Worm (Caenorhabditis elegans) whole organism, early embryonic: ENCODE measurements around the gene clec-73.
"Not testable (repeated sequence)": the region's sequence is repeated elsewhere in the genome, so short reads cannot be mapped to it uniquely, and the experiment has no call there.

Experiments
- B0310.2 ChIP-seq: sonication (generic microtip); optimal IDR thresholded peaks from 2 replicates; lab custom pipeline; 2016; ENCODE audit warnings: mild to moderate bottlenecking, missing genetic modification characterization, missing compliant biosample characterization
- F13C5.2 ChIP-seq: sonication (generic microtip); optimal IDR thresholded peaks from 2 replicates; lab custom pipeline; 2017; ENCODE audit warnings: mild to moderate bottlenecking, missing genetic modification characterization, inconsistent platforms, missing compliant biosample characterization
- aly-1 ChIP-seq: sonication (generic microtip); optimal IDR thresholded peaks from 2 replicates; lab custom pipeline; 2016; ENCODE audit warnings: missing genetic modification characterization, missing compliant biosample characterization
- ama-1 ChIP-seq: fragments of 150-350 bp; optimal IDR thresholded peaks from 2 replicates; lab custom pipeline; 2014
- ceh-13 ChIP-seq: fragments of 200-800 bp; sonication (Bioruptor generic); optimal IDR thresholded peaks from 2 replicates; lab custom pipeline; 2018; ENCODE audit warnings: mild to moderate bottlenecking, missing genetic modification characterization, missing compliant biosample characterization
- ceh-36 ChIP-seq: sonication (generic microtip); optimal IDR thresholded peaks from 2 replicates; lab custom pipeline; 2016; ENCODE audit warnings: missing genetic modification characterization, inconsistent platforms, missing compliant biosample characterization
- ets-7 ChIP-seq: sonication (generic microtip); optimal IDR thresholded peaks from 2 replicates; lab custom pipeline; 2016; ENCODE audit warnings: missing genotype, missing genetic modification characterization, missing compliant biosample characterization
- flt-1 ChIP-seq: fragments of 200-800 bp; sonication (Bioruptor generic); IDR thresholded peaks from 2 replicates; pipeline ENCODE4 v1.3.6; 2022; ENCODE audit warnings: missing genetic modification characterization, missing compliant biosample characterization
- hmbx-1 ChIP-seq: sonication (generic microtip); optimal IDR thresholded peaks from 2 replicates; lab custom pipeline; 2016; ENCODE audit warnings: mild to moderate bottlenecking, missing genetic modification characterization, missing compliant biosample characterization
- hmg-4 ChIP-seq: fragments of 200-800 bp; sonication (Bioruptor generic); optimal IDR thresholded peaks from 2 replicates; lab custom pipeline; 2018; ENCODE audit warnings: mild to moderate bottlenecking, missing genetic modification characterization, missing compliant biosample characterization
- hnd-1 ChIP-seq: sonication (generic microtip); optimal IDR thresholded peaks from 2 replicates; lab custom pipeline; 2016; ENCODE audit warnings: missing genetic modification characterization, missing compliant biosample characterization
- pes-1 ChIP-seq: fragments of 200-800 bp; sonication (Bioruptor generic); IDR thresholded peaks from 2 replicates; pipeline ENCODE4 v1.3.6; 2022; ENCODE audit warnings: missing genetic modification reagents, missing genetic modification characterization, missing compliant biosample characterization
- scrt-1 ChIP-seq: fragments of 200-800 bp; sonication (Bioruptor generic); IDR thresholded peaks from 2 replicates; pipeline ENCODE4 v1.3.6; 2022; ENCODE audit warnings: missing genetic modification characterization, missing compliant biosample characterization
- sea-1 ChIP-seq: fragments of 200-800 bp; sonication (Bioruptor generic); conservative IDR thresholded peaks from 2 replicates; pipeline ENCODE4 v1.3.6; 2022; ENCODE audit warnings: missing genetic modification characterization, missing compliant biosample characterization
- tbx-11 ChIP-seq: fragments of 200-800 bp; sonication (Bioruptor generic); IDR thresholded peaks from 2 replicates; pipeline ENCODE4 v1.3.6; 2022; ENCODE audit warnings: missing genetic modification characterization, missing compliant biosample characterization
- tbx-37 ChIP-seq: fragments of 200-800 bp; sonication (Bioruptor generic); conservative IDR thresholded peaks from 2 replicates; pipeline ENCODE4 v1.3.6; 2022; ENCODE audit warnings: missing genetic modification reagents, missing genetic modification characterization, missing compliant biosample characterization
- tra-4 ChIP-seq: sonication (generic microtip); optimal IDR thresholded peaks from 2 replicates; lab custom pipeline; 2017; ENCODE audit warnings: missing genetic modification characterization, missing compliant biosample characterization

clec-73 gene

DNA sequence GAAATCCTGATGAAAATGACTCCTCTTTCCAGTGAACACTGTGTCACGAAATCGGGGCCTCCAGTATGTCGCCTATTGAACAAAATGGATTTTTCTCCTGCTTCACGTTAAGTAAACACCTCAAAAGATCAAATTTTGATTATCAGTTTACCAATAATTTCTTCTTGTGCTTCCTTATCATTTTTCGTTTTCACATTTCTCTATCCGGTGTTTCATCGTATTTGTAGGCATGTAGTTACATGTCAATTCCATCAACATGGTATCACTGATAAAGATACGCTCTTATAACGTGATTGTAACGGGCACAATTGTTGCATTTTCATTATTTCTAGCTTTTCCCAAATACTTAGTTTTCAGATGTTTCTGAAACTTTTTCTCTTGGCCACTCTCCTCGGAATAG is 11.5 kb downstream of the clec-73 start, which contains the start of gene clec-72:
TSS of gene clec-72 (plus strand) at position 358 of the 400 bp plus-strand sequence.
- no peak for TF ChIP-seq tbx-11 (GFP tag; lab: Robert Waterston, UW)
- TF ChIP-seq ets-7 (tag; lab: Kevin White, UChicago), result no peak

DNA sequence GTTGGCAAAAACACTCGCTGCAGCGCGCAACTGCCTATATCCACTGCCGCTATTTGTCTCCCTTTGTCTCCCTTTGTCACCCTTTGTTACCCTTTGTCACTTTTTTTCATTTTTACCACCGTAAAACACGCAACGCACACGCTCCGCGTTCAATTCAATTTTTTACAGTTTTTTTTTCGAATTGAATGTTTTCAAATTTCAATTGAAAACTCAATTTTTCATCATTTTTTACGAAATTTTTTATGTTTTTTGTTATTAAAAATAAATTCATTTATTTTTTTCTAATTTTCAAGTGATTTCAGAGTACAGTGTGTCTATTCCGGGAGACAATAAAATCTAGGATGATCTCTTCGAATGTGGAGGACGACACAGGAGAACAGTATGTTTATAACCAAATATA is 13.0 kb downstream of the clec-73 start, which contains the start of gene Y46C8AL.11:
TSS of gene Y46C8AL.11 (plus strand) at position 301 of the 400 bp plus-strand sequence.
- TF ChIP-seq ets-7 (tag; lab: Kevin White, UChicago) (no peak), tbx-11 (GFP tag; lab: Robert Waterston, UW) (no peak), flt-1 (GFP tag; lab: Robert Waterston, UW) (no peak), pes-1 (no peak), hnd-1 (no peak), aly-1 (tag; lab: Kevin White, UChicago) (no peak)

- TF ChIP-seq tbx-11 (GFP tag; lab: Robert Waterston, UW) (no peak), flt-1 (GFP tag; lab: Robert Waterston, UW) (no peak), hmg-4 (no peak), sea-1 (GFP tag; lab: Robert Waterston, UW) (no peak), tra-4 (no peak), ama-1 (no peak), pes-1 (no peak), hnd-1 (no peak), aly-1 (tag; lab: Kevin White, UChicago) (no peak), hmbx-1 (tag; lab: Kevin White, UChicago) (no peak), B0310.2 (tag; lab: Kevin White, UChicago) (no peak), ceh-36 (tag; lab: Kevin White, UChicago) (no peak), scrt-1 (GFP tag; lab: Robert Waterston, UW) (no peak), ceh-13 (GFP tag; lab: Kevin White, UChicago) (no peak), F13C5.2 (tag; lab: Kevin White, UChicago) (no peak), ets-7 (tag; lab: Kevin White, UChicago) (no peak), tbx-37 (GFP tag; lab: Robert Waterston, UW) (no peak)
These were observed 14.2 kb downstream of the clec-73 start, which contains the start of gene clec-174 for ce11 chrIV:3941658-3942328. Gene clec-174, minus strand, starts transcription at chrIV:3941708.

DNA sequence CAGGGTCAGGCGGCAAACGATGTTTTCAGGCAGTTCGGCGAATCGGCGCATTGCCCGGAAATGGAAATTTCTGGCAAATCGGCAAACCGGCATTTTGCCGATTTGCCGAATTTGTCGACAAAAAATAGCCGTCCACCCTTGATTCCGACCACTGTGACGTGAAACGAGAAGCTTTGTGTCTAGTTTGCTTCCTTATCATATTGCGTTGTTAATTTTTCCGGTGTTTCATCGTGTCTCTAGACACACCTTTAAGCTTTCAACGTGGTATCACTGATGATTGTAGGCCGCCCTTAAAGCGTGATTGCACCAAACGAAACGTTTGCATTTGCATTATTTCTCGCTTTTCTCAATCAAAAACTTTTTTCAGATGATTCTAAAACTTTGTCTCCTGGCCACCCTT is 18.9 kb downstream of the clec-73 start, which contains the start of gene clec-71:
TSS of gene clec-71 (plus strand) at position 362 of the 400 bp plus-strand sequence.
- TF ChIP-seq ama-1, result no peak
- no peak for TF ChIP-seq tra-4
- no peak for TF ChIP-seq ets-7 (tag; lab: Kevin White, UChicago)
- no peak for TF ChIP-seq hmg-4
- TF ChIP-seq F13C5.2 (tag; lab: Kevin White, UChicago), result no peak
- no peak for TF ChIP-seq ceh-13 (GFP tag; lab: Kevin White, UChicago)
- no peak for TF ChIP-seq ceh-36 (tag; lab: Kevin White, UChicago)
- TF ChIP-seq flt-1 (GFP tag; lab: Robert Waterston, UW), result no peak
- TF ChIP-seq hnd-1, result no peak
- no peak for TF ChIP-seq hmbx-1 (tag; lab: Kevin White, UChicago)
- TF ChIP-seq tbx-37 (GFP tag; lab: Robert Waterston, UW), result no peak
- TF ChIP-seq tbx-11 (GFP tag; lab: Robert Waterston, UW), result no peak
- TF ChIP-seq B0310.2 (tag; lab: Kevin White, UChicago), result no peak
- TF ChIP-seq pes-1, result no peak
- no peak for TF ChIP-seq scrt-1 (GFP tag; lab: Robert Waterston, UW)

- not testable (repeated sequence) for TF ChIP-seq ets-7 (tag; lab: Kevin White, UChicago); pes-1; sea-1 (GFP tag; lab: Robert Waterston, UW)
These were observed 23.6 kb downstream of the clec-73 start, which contains the start of gene clec-70 for ce11 chrIV:3932408-3932807. Gene clec-70, plus strand, starts transcription at chrIV:3932708.

ce11 chrIV:3926117-3926516 is 29.9 kb downstream of the clec-73 start, which contains the start of gene clec-68:
Gene clec-68, plus strand, starts transcription at chrIV:3926417.
- TF ChIP-seq F13C5.2 (tag; lab: Kevin White, UChicago) (no peak), ets-7 (tag; lab: Kevin White, UChicago) (no peak), tbx-11 (GFP tag; lab: Robert Waterston, UW) (no peak), ceh-36 (tag; lab: Kevin White, UChicago) (no peak), ama-1 (no peak), hnd-1 (no peak), tra-4 (no peak)

ce11 chrIV:3921898-3922297 is 34.1 kb downstream of the clec-73 start, which contains the start of gene clec-67:
Gene clec-67, plus strand, starts transcription at chrIV:3922165.
- no peak for TF ChIP-seq scrt-1 (GFP tag; lab: Robert Waterston, UW)
- TF ChIP-seq flt-1 (GFP tag; lab: Robert Waterston, UW), result no peak
- no peak for TF ChIP-seq ceh-36 (tag; lab: Kevin White, UChicago)
- TF ChIP-seq sea-1 (GFP tag; lab: Robert Waterston, UW), result no peak
- no peak for TF ChIP-seq tbx-11 (GFP tag; lab: Robert Waterston, UW)
- no peak for TF ChIP-seq hmbx-1 (tag; lab: Kevin White, UChicago)
- no peak for TF ChIP-seq ets-7 (tag; lab: Kevin White, UChicago)
- TF ChIP-seq hmg-4, result no peak
- TF ChIP-seq aly-1 (tag; lab: Kevin White, UChicago), result no peak
- no peak for TF ChIP-seq pes-1
- no peak for TF ChIP-seq tra-4
- TF ChIP-seq F13C5.2 (tag; lab: Kevin White, UChicago), result no peak
- TF ChIP-seq B0310.2 (tag; lab: Kevin White, UChicago), result no peak
- no peak for TF ChIP-seq tbx-37 (GFP tag; lab: Robert Waterston, UW)
